Fruit fly (Drosophila melanogaster): ENCODE measurements around the gene ex.

- TF ChIP-seq h (optimal IDR thresholded peaks at IDR 0.05) (no peak), insv (optimal IDR thresholded peaks at IDR 0.05) (no peak), Myc (optimal IDR thresholded peaks at IDR 0.05) (no peak), psq (optimal IDR thresholded peaks at IDR 0.05) (no peak), ttk (optimal IDR thresholded peaks at IDR 0.05) (no peak), Sin3A (optimal IDR thresholded peaks at IDR 0.05) (no peak)
Measured at dm6 chr2L:427338-428234, 3.4 kb upstream of the ex start.
